Worm (Caenorhabditis elegans) whole organism, mixed stage, embryonic: Measurements from ENCODE around the gene clec-183.

Experiments
- ces-1 ChIP-seq: fragments of 150-350 bp; optimal IDR thresholded peaks from 2 replicates; lab custom pipeline; 2014; ENCODE audit warnings: missing biosample characterization, missing genetic modification reagents, missing genetic modification characterization
- elt-3 ChIP-seq: fragments of 150-350 bp; optimal IDR thresholded peaks from 2 replicates; lab custom pipeline; 2014; ENCODE audit warnings: missing biosample characterization, missing genetic modification characterization
- flh-1 ChIP-seq: fragments of 200-800 bp; sonication (Bioruptor generic); optimal IDR thresholded peaks from 2 replicates; lab custom pipeline; 2018; ENCODE audit warnings: mild to moderate bottlenecking, missing genetic modification characterization, moderate library complexity, missing compliant biosample characterization
- lin-32 ChIP-seq: fragments of 200-800 bp; sonication (Bioruptor generic); optimal IDR thresholded peaks from 2 replicates; lab custom pipeline; 2018; ENCODE audit warnings: mild to moderate bottlenecking, missing genetic modification characterization, missing compliant biosample characterization
- lsy-2 ChIP-seq: fragments of 150-350 bp; optimal IDR thresholded peaks from 2 replicates; lab custom pipeline; 2014; ENCODE audit warnings: missing biosample characterization, missing genetic modification characterization
- nhr-237 ChIP-seq: fragments of 150-350 bp; optimal IDR thresholded peaks from 2 replicates; lab custom pipeline; 2014; ENCODE audit warnings: missing biosample characterization, missing genetic modification characterization
- nhr-28 ChIP-seq: fragments of 150-350 bp; optimal IDR thresholded peaks from 2 replicates; lab custom pipeline; 2014; ENCODE audit warnings: missing biosample characterization, missing genetic modification characterization
- pha-4 ChIP-seq: fragments of 150-350 bp; optimal IDR thresholded peaks from 2 replicates; lab custom pipeline; 2018; ENCODE audit warnings: missing biosample characterization, missing genetic modification reagents, missing genetic modification characterization
- snpc-4 ChIP-seq: fragments of 150-350 bp; optimal IDR thresholded peaks from 2 replicates; lab custom pipeline; 2014; ENCODE audit warnings: missing biosample characterization, missing genetic modification characterization
- tbx-8 ChIP-seq: fragments of 200-800 bp; sonication (Bioruptor generic); optimal IDR thresholded peaks from 2 replicates; lab custom pipeline; 2018; ENCODE audit warnings: mild to moderate bottlenecking, missing genetic modification characterization, moderate library complexity, missing compliant biosample characterization
- unc-120 ChIP-seq: sonication (generic microtip); optimal IDR thresholded peaks from 2 replicates; lab custom pipeline; 2017; ENCODE audit warnings: missing genetic modification characterization, missing compliant biosample characterization; ENCODE audit not compliant: poor library complexity, severe bottlenecking
- unc-39 ChIP-seq: fragments of 150-350 bp; optimal IDR thresholded peaks from 2 replicates; lab custom pipeline; 2014; ENCODE audit warnings: missing biosample characterization, missing genetic modification characterization
- unc-62 ChIP-seq: fragments of 150-350 bp; optimal IDR thresholded peaks from 2 replicates; lab custom pipeline; 2014; ENCODE audit warnings: missing biosample characterization, missing genetic modification reagents, missing genetic modification characterization

- TF ChIP-seq nhr-28 (tag; lab: Kevin White, UChicago) (no peak), snpc-4 (tag; lab: Kevin White, UChicago) (no peak), unc-62 (GFP tag; lab: Kevin White, UChicago) (no peak), pha-4 (tag; lab: Kevin White, UChicago) (no peak), flh-1 (no peak), ces-1 (no peak), tbx-8 (GFP tag; lab: Kevin White, UChicago) (no peak), elt-3 (tag; lab: Kevin White, UChicago) (no peak), unc-39 (tag; lab: Kevin White, UChicago) (no peak), lin-32 (GFP tag; lab: Kevin White, UChicago) (no peak), unc-120 (no peak), nhr-237 (tag; lab: Kevin White, UChicago) (no peak), lsy-2 (no peak)
Measured at ce11 chrIV:9327706-9328105, at the start of gene clec-183.
